Fruit fly (Drosophila melanogaster) whole organism, wandering third instar larva: Measurements from ENCODE around the gene gcm.

Source experiments
- Abd-B ChIP-seq: fragments of >200 bp; optimal IDR thresholded peaks from 2 replicates; lab custom pipeline; 2017; ENCODE audit warnings: missing biosample characterization, missing genetic modification characterization
- CG32264 ChIP-seq: fragments of 200-800 bp; sonication (Bioruptor generic); optimal IDR thresholded peaks from 2 replicates; lab custom pipeline; 2016; ENCODE audit warnings: missing biosample characterization, missing genetic modification characterization
- CG9705 ChIP-seq: fragments of 200-800 bp; sonication (Bioruptor generic); optimal IDR thresholded peaks from 2 replicates; lab custom pipeline; 2018; ENCODE audit warnings: missing biosample characterization, mild to moderate bottlenecking, missing genetic modification characterization
- CrebA ChIP-seq: fragments of 200-800 bp; sonication (Bioruptor generic); optimal IDR thresholded peaks from 2 replicates; lab custom pipeline; 2016; ENCODE audit warnings: missing biosample characterization, mild to moderate bottlenecking, missing genetic modification characterization, borderline replicate concordance
- Dfd ChIP-seq: fragments of >200 bp; optimal IDR thresholded peaks from 2 replicates; lab custom pipeline; 2017; ENCODE audit warnings: missing biosample characterization, missing genetic modification characterization
- Dif ChIP-seq: fragments of 200-275, 200-300 bp; sonication (Bioruptor generic); optimal IDR thresholded peaks from 2 replicates; lab custom pipeline; 2018; ENCODE audit warnings: missing biosample characterization, missing genetic modification characterization; ENCODE audit not compliant: partially characterized antibody
- GATAd ChIP-seq: sonication (Bioruptor generic); optimal IDR thresholded peaks from 2 replicates; lab custom pipeline; 2016; ENCODE audit warnings: missing biosample characterization, missing genetic modification characterization
- HLH106 ChIP-seq: fragments of 200-800 bp; optimal IDR thresholded peaks from 3 replicates; lab custom pipeline; 2019; ENCODE audit warnings: missing biosample characterization, mild to moderate bottlenecking, missing genetic modification characterization, moderate library complexity
- Hnf4 ChIP-seq: fragments of 200-800 bp; sonication (Bioruptor generic); optimal IDR thresholded peaks from 2 replicates; lab custom pipeline; 2016; ENCODE audit warnings: missing biosample characterization, mild to moderate bottlenecking, missing genetic modification characterization
- Hr78 ChIP-seq: fragments of >200 bp; optimal IDR thresholded peaks from 2 replicates; lab custom pipeline; 2017; ENCODE audit warnings: missing biosample characterization, missing genetic modification characterization
- Hr83 ChIP-seq: fragments of 200-300 bp; sonication (Bioruptor generic); optimal IDR thresholded peaks from 2 replicates; lab custom pipeline; 2016; ENCODE audit warnings: missing biosample characterization, mild to moderate bottlenecking, missing genetic modification characterization, moderate library complexity; ENCODE audit not compliant: poor library complexity, severe bottlenecking
- Jra ChIP-seq: sonication (Bioruptor generic); optimal IDR thresholded peaks from 2 replicates; lab custom pipeline; 2016; ENCODE audit warnings: missing biosample characterization, missing genetic modification characterization
- Mio ChIP-seq: sonication (Bioruptor generic); optimal IDR thresholded peaks from 2 replicates; lab custom pipeline; 2016; ENCODE audit warnings: missing biosample characterization, missing genetic modification characterization
- Myc ChIP-seq: fragments of >200 bp; optimal IDR thresholded peaks from 2 replicates; lab custom pipeline; 2017
- N ChIP-seq: fragments of >200 bp; optimal IDR thresholded peaks from 2 replicates; lab custom pipeline; 2018; ENCODE audit warnings: missing biosample characterization, missing external identifiers, missing genetic modification characterization
- OdsH ChIP-seq: fragments of 200-800 bp; sonication (Bioruptor generic); optimal IDR thresholded peaks from 2 replicates; lab custom pipeline; 2016; ENCODE audit warnings: missing biosample characterization, mild to moderate bottlenecking, missing genetic modification characterization
- Rel ChIP-seq, 2 experiments: fragments of 200-800 bp; sonication (Bioruptor generic) in 1 of 2; optimal IDR thresholded peaks; 2 replicates in 1 of 2; 3 replicates in 1 of 2; lab custom pipeline; 2016 to 2019; ENCODE audit warnings: mild to moderate bottlenecking in 2 of 2, missing biosample characterization in 2 of 2, missing genetic modification characterization in 2 of 2, moderate library complexity in 1 of 2
- Sp1 ChIP-seq: fragments of 200-800 bp; sonication (Bioruptor generic); optimal IDR thresholded peaks from 3 replicates; lab custom pipeline; 2019; ENCODE audit warnings: missing biosample characterization, mild to moderate bottlenecking, missing genetic modification characterization, moderate library complexity
- Vsx2 ChIP-seq: fragments of 200-300, 225-300 bp; sonication (Bioruptor generic); optimal IDR thresholded peaks from 2 replicates; lab custom pipeline; 2018; ENCODE audit warnings: missing biosample characterization, missing genetic modification characterization; ENCODE audit not compliant: partially characterized antibody
- br ChIP-seq: fragments of 200-800 bp; sonication (Bioruptor generic); optimal IDR thresholded peaks from 2 replicates; lab custom pipeline; 2016; ENCODE audit warnings: missing biosample characterization, missing genetic modification characterization
- brk ChIP-seq: fragments of 200-800 bp; sonication (Bioruptor generic); optimal IDR thresholded peaks from 2 replicates; lab custom pipeline; 2016; ENCODE audit warnings: missing biosample characterization, mild to moderate bottlenecking, missing genetic modification characterization
- dl ChIP-seq, 2 experiments: fragments of 175-275, 200-275 bp in 1 of 2; fragments of 200-275 bp in 1 of 2; sonication (Bioruptor generic); optimal IDR thresholded peaks; lab custom pipeline; 2018; ENCODE audit warnings: mild to moderate bottlenecking in 2 of 2, missing biosample characterization in 2 of 2, missing genetic modification characterization in 2 of 2, moderate library complexity in 2 of 2; ENCODE audit not compliant: partially characterized antibody in 2 of 2, insufficient read depth in 1 of 2
- dmrt93B ChIP-seq: fragments of 200-800 bp; sonication (Bioruptor generic); optimal IDR thresholded peaks from 2 replicates; lab custom pipeline; 2018; ENCODE audit warnings: missing biosample characterization, mild to moderate bottlenecking, missing genetic modification characterization
- dsf ChIP-seq: sonication (Bioruptor generic); optimal IDR thresholded peaks from 2 replicates; lab custom pipeline; 2016; ENCODE audit warnings: missing biosample characterization, missing genetic modification characterization, borderline replicate concordance
- ey ChIP-seq: fragments of 200-800 bp; sonication (Bioruptor generic); optimal IDR thresholded peaks from 2 replicates; lab custom pipeline; 2016; ENCODE audit warnings: missing biosample characterization, missing genetic modification characterization
- foxo ChIP-seq, 2 experiments: fragments of 200-800 bp; sonication (Bioruptor generic); optimal IDR thresholded peaks; 2 replicates in 1 of 2; 3 replicates in 1 of 2; lab custom pipeline; 2016 to 2017; ENCODE audit warnings: missing biosample characterization in 2 of 2, missing genetic modification characterization in 2 of 2
- fru ChIP-seq: fragments of 200-800 bp; sonication (Bioruptor generic); optimal IDR thresholded peaks from 3 replicates; lab custom pipeline; 2016; ENCODE audit warnings: missing biosample characterization, mild to moderate bottlenecking, missing genetic modification characterization
- h ChIP-seq: fragments of 200-800 bp; sonication (Bioruptor generic); optimal IDR thresholded peaks from 3 replicates; lab custom pipeline; 2016; ENCODE audit warnings: missing biosample characterization, mild to moderate bottlenecking, missing genetic modification characterization
- jim ChIP-seq: fragments of 175-275, 200-325 bp; sonication (Bioruptor generic); optimal IDR thresholded peaks from 2 replicates; lab custom pipeline; 2016; ENCODE audit warnings: missing biosample characterization, mild to moderate bottlenecking, missing genetic modification characterization
- lola ChIP-seq: fragments of >200 bp; optimal IDR thresholded peaks from 2 replicates; lab custom pipeline; 2017; ENCODE audit warnings: missing biosample characterization, missing genetic modification characterization
- pan ChIP-seq: fragments of >200 bp; optimal IDR thresholded peaks from 2 replicates; lab custom pipeline; 2017
- psq ChIP-seq: fragments of 200-800 bp; sonication (Bioruptor generic); optimal IDR thresholded peaks from 3 replicates; lab custom pipeline; 2017; ENCODE audit warnings: missing biosample characterization, mild to moderate bottlenecking, missing genetic modification characterization, moderate library complexity
- rgr ChIP-seq: fragments of 200-800 bp; sonication (Bioruptor generic); optimal IDR thresholded peaks from 3 replicates; lab custom pipeline; 2016; ENCODE audit warnings: missing biosample characterization, mild to moderate bottlenecking, missing genetic modification characterization
- sage ChIP-seq: fragments of 200-800 bp; sonication (Bioruptor generic); optimal IDR thresholded peaks from 2 replicates; lab custom pipeline; 2016; ENCODE audit warnings: missing biosample characterization, mild to moderate bottlenecking, missing genetic modification characterization
- sv ChIP-seq: fragments of 200-800 bp; sonication (Bioruptor generic); optimal IDR thresholded peaks from 3 replicates; lab custom pipeline; 2016; ENCODE audit warnings: missing biosample characterization, missing genetic modification characterization
- tai ChIP-seq: sonication (Bioruptor generic); optimal IDR thresholded peaks from 2 replicates; lab custom pipeline; 2016; ENCODE audit warnings: missing biosample characterization, missing genetic modification characterization
- usp ChIP-seq: fragments of >200 bp; optimal IDR thresholded peaks from 2 replicates; lab custom pipeline; 2017; ENCODE audit warnings: missing biosample characterization, missing genetic modification characterization
- woc ChIP-seq: sonication (Bioruptor generic); optimal IDR thresholded peaks from 2 replicates; lab custom pipeline; 2016; ENCODE audit warnings: missing biosample characterization, mild to moderate bottlenecking, missing genetic modification characterization

gcm gene

DNA sequence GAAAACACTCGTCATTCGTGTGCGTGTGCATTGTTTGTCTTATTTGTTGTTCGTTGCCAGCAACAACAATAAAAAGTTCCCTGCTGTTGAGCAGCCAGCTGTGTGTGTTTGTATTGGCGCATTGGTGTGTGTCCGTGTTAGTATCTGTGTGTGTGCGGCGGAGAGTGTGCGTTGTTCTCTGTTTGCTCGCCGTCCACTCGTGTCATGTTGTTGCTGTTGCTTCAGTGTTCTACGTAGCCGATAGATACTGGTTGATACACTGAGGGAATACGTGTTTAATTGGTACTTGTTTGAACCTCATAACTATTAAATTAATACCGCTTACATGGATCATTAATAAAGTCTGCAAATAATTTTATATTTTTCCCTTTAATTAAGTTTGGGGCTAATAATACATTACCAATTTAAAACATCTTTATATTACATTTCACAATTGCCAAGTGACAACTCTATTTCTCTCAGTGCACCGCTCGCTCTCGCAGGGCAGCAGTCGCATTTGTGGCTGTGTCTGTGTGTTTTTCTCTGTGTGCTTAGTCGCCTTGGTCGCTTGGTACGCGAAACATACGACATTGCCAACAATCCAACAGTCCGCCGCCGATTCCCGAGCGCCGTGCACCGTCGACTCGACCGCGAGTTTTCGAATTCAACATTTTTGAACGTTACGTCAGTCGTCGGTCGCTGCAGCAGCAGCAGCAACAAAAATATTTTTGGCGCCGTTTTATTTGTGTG is 13.0 kb downstream of the gcm start, which contains the start of gene brwl:
TSS of gene brwl (plus strand) at position 531 of the 729 bp plus-strand sequence.
- TF ChIP-seq HLH106 (peak; percentile 97), fru (peak; percentile 99), OdsH (GFP tag; lab: Kevin White, UChicago) (peak; percentile 99), woc (GFP tag; lab: Kevin White, UChicago) (peak; percentile 94), usp (GFP tag; lab: Kevin White, UChicago) (no peak), Hr83 (GFP tag; lab: Kevin White, UChicago) (peak; percentile 72), dsf (GFP tag; lab: Kevin White, UChicago) (peak; percentile 90), pan (lab: Kevin White, UChicago) (no peak), dmrt93B (GFP tag; lab: Kevin White, UChicago) (peak; percentile 96), Dfd (GFP tag; lab: Kevin White, UChicago) (peak; percentile 91), GATAd (GFP tag; lab: Kevin White, UChicago) (peak; percentile 92), lola (GFP tag; lab: Kevin White, UChicago) (no peak), dl (GFP tag; optimal IDR thresholded peaks at IDR 0.05; lab: Kevin White, UChicago; ENCODE audit: insufficient read depth in 1 of 2, partially characterized antibody in 2 of 2) (peak in 1 of 2 experiments; percentile 26), tai (GFP tag; lab: Kevin White, UChicago) (peak; percentile 97), Mio (GFP tag; lab: Kevin White, UChicago) (peak; percentile 57), brk (peak; percentile 97), br (GFP tag; lab: Kevin White, UChicago) (peak; percentile 98), CrebA (peak; percentile 93), Hnf4 (GFP tag; lab: Kevin White, UChicago) (peak; percentile 96), psq (peak; percentile 97), sv (GFP tag; lab: Kevin White, UChicago) (peak; percentile 97), Sp1 (peak; percentile 98), Dif (GFP tag; lab: Kevin White, UChicago) (peak; percentile 45), sage (GFP tag; lab: Kevin White, UChicago) (peak; percentile 94), ey (GFP tag; lab: Kevin White, UChicago) (peak; percentile 99), Rel (GFP tag; optimal IDR thresholded peaks at IDR 0.05; lab: Kevin White, UChicago) (peak; percentile 97), Rel (tag; optimal IDR thresholded peaks at IDR 0.05; lab: Kevin White, UChicago) (peak; percentile 70), rgr (GFP tag; lab: Kevin White, UChicago) (peak; percentile 98), CG9705 (GFP tag; lab: Kevin White, UChicago) (peak; percentile 95), h (GFP tag; lab: Kevin White, UChicago) (peak; percentile 99), foxo (GFP tag; optimal IDR thresholded peaks at IDR 0.05; lab: Kevin White, UChicago) (peak; percentile 91 to 99), jim (GFP tag; lab: Kevin White, UChicago) (peak; percentile 27), N (GFP tag; lab: Kevin White, UChicago) (peak; percentile 63), Myc (lab: Kevin White, UChicago) (no peak), Abd-B (GFP tag; lab: Kevin White, UChicago) (no peak), CG32264 (GFP tag; lab: Kevin White, UChicago) (peak; percentile 95), Vsx2 (GFP tag; lab: Kevin White, UChicago) (no peak), Hr78 (GFP tag; lab: Kevin White, UChicago) (peak; percentile 26), Jra (GFP tag; lab: Kevin White, UChicago) (peak; percentile 97)

DNA sequence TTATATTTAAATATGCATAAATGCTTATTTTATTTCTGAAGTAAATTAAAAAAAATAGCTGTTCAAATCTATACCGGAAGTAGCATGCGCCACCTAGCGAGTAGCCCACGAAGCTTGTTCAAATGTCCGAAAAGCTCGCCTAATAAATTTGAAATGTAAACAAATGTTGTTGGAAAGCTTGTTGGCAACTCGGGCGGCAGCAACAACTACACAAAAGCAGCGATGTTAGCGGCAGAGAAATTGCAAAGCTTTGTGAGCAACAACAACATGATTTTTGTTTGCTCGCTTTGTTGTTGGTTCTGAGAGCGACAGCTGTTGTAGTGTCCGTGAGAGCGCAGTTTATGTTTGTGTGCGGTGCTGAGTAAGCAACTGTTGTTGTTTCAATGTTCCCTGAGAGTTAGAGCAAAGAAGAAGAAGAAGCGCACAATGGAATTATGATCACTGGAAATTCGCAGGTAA is 14.1 kb downstream of the gcm start:
- TF ChIP-seq GATAd (GFP tag; lab: Kevin White, UChicago) (no peak), tai (GFP tag; lab: Kevin White, UChicago) (peak; percentile 14), dl (GFP tag; optimal IDR thresholded peaks at IDR 0.05; lab: Kevin White, UChicago; ENCODE audit: insufficient read depth in 1 of 2, partially characterized antibody in 2 of 2) (peak in 1 of 2 experiments; percentile 16), Vsx2 (GFP tag; lab: Kevin White, UChicago) (no peak), Dfd (GFP tag; lab: Kevin White, UChicago) (no peak), Sp1 (peak; percentile 92), CrebA (peak; percentile 81), jim (GFP tag; lab: Kevin White, UChicago) (no peak), h (GFP tag; lab: Kevin White, UChicago) (peak; percentile 92), CG32264 (GFP tag; lab: Kevin White, UChicago) (peak; percentile 78), Abd-B (GFP tag; lab: Kevin White, UChicago) (no peak), OdsH (GFP tag; lab: Kevin White, UChicago) (peak; percentile 90), Mio (GFP tag; lab: Kevin White, UChicago) (peak; percentile 75), Jra (GFP tag; lab: Kevin White, UChicago) (peak; percentile 30), CG9705 (GFP tag; lab: Kevin White, UChicago) (peak; percentile 92), br (GFP tag; lab: Kevin White, UChicago) (peak; percentile 89), Hr78 (GFP tag; lab: Kevin White, UChicago) (no peak), sage (GFP tag; lab: Kevin White, UChicago) (peak; percentile 90), HLH106 (peak; percentile 80), ey (GFP tag; lab: Kevin White, UChicago) (peak; percentile 44), Myc (lab: Kevin White, UChicago) (peak; percentile 12), woc (GFP tag; lab: Kevin White, UChicago) (peak; percentile 46), N (GFP tag; lab: Kevin White, UChicago) (no peak), dmrt93B (GFP tag; lab: Kevin White, UChicago) (peak; percentile 91), Rel (GFP tag; optimal IDR thresholded peaks at IDR 0.05; lab: Kevin White, UChicago) (peak; percentile 87), Rel (tag; optimal IDR thresholded peaks at IDR 0.05; lab: Kevin White, UChicago) (peak; percentile 67), psq (peak; percentile 75), sv (GFP tag; lab: Kevin White, UChicago) (peak; percentile 90), fru (peak; percentile 81), rgr (GFP tag; lab: Kevin White, UChicago) (peak; percentile 97), usp (GFP tag; lab: Kevin White, UChicago) (no peak), Dif (GFP tag; lab: Kevin White, UChicago) (no peak), dsf (GFP tag; lab: Kevin White, UChicago) (peak; percentile 26), foxo (GFP tag; optimal IDR thresholded peaks at IDR 0.05; lab: Kevin White, UChicago) (peak in 1 of 2 experiments; percentile 83), Hnf4 (GFP tag; lab: Kevin White, UChicago) (peak; percentile 73), brk (peak; percentile 89)
